Worm (Caenorhabditis elegans): Measurements from ENCODE around the gene C49F8.15.

C49F8.15 gene

ce11 chrX:13353530-13353929 is 8.9 kb downstream of the C49F8.15 start (continued):
- TF ChIP-seq dox-1 (GFP tag; IDR thresholded peaks at IDR 0.05) (0 out of 2 replicates have a peak, but pooled peaks have one; percentile 6), efl-1 (GFP tag; optimal IDR thresholded peaks at IDR 0.05) (no peak), attf-5 (GFP tag; optimal IDR thresholded peaks at IDR 0.05) (no peak), let-526 (GFP tag; IDR thresholded peaks at IDR 0.05) (no peak), aptf-3 (GFP tag; IDR thresholded peaks at IDR 0.05) (no peak), let-607 (tag; optimal IDR thresholded peaks at IDR 0.05) (peak in 1 of 2 experiments; percentile 14), ZK185.1 (tag; optimal IDR thresholded peaks at IDR 0.05; ENCODE audit: poor library complexity, severe bottlenecking) (peak; percentile 59), lin-54 (GFP tag; optimal IDR thresholded peaks at IDR 0.05) (no peak), Y53F4B.3 (GFP tag; IDR thresholded peaks at IDR 0.05) (no peak), F55B11.4 (tag; optimal IDR thresholded peaks at IDR 0.05; ENCODE audit: borderline replicate concordance, insufficient read depth) (no peak), Y67H2A.10 (GFP tag; conservative IDR thresholded peaks at IDR 0.05) (no peak), nhr-80 (tag; optimal IDR thresholded peaks at IDR 0.05) (peak; percentile 89), T26A5.8 (tag; optimal IDR thresholded peaks at IDR 0.05) (no peak), nfyb-1 (GFP tag; IDR thresholded peaks at IDR 0.05) (0 out of 2 replicates have a peak, but pooled peaks have one; percentile 20), cebp-1 (GFP tag; IDR thresholded peaks at IDR 0.05) (no peak), cebp-1 (tag; optimal IDR thresholded peaks at IDR 0.05) (peak; percentile 53), ceh-40 (GFP tag; IDR thresholded peaks at IDR 0.05) (no peak), chd-7 (tag; optimal IDR thresholded peaks at IDR 0.05) (peak; percentile 50)

- TF ChIP-seq cebp-1 (GFP tag; IDR thresholded peaks at IDR 0.05) (no peak), cebp-1 (tag; optimal IDR thresholded peaks at IDR 0.05) (peak; percentile 52), lir-1 (GFP tag; conservative IDR thresholded peaks at IDR 0.05) (no peak)
These were observed 10.2 kb downstream of the C49F8.15 start for ce11 chrX:13352164-13352563.

ce11 chrX:13350804-13351747 is 11.3 kb downstream of the C49F8.15 start, which contains the start of gene mxl-3:
Gene mxl-3, minus strand, starts transcription at chrX:13350804.
- TF ChIP-seq unc-130 (GFP tag; optimal IDR thresholded peaks at IDR 0.05): no peak
- no peak for TF ChIP-seq egl-44 (GFP tag; IDR thresholded peaks at IDR 0.05)
- no peak for TF ChIP-seq nfya-2 (GFP tag; IDR thresholded peaks at IDR 0.05)
- peak; percentile 49; the same call in 1 of the 2 replicates for TF ChIP-seq lin-26 (GFP tag; IDR thresholded peaks at IDR 0.05)
- TF ChIP-seq F22D6.2 (tag; optimal IDR thresholded peaks at IDR 0.05): no peak
- TF ChIP-seq madf-10 (tag; optimal IDR thresholded peaks at IDR 0.05): no peak
- no peak for TF ChIP-seq akir-1 (GFP tag; optimal IDR thresholded peaks at IDR 0.05)
- TF ChIP-seq aptf-3 (GFP tag; IDR thresholded peaks at IDR 0.05): no peak
- no peak for TF ChIP-seq B0336.3 (GFP tag; IDR thresholded peaks at IDR 0.05)
- no peak for TF ChIP-seq lin-35 (GFP tag; optimal IDR thresholded peaks at IDR 0.05)
- no peak for TF ChIP-seq ceh-100 (GFP tag; IDR thresholded peaks at IDR 0.05)
- no peak for TF ChIP-seq unc-62 (GFP tag; optimal IDR thresholded peaks at IDR 0.05)
- TF ChIP-seq ztf-28 (GFP tag; IDR thresholded peaks at IDR 0.05): no peak
- no peak for TF ChIP-seq attf-3 (GFP tag; conservative IDR thresholded peaks at IDR 0.05)
- no peak for TF ChIP-seq attf-6 (GFP tag; IDR thresholded peaks at IDR 0.05)
- TF ChIP-seq F37B4.10 (GFP tag; IDR thresholded peaks at IDR 0.05): no peak
- peak in 1 of 2 experiments; percentile 21 for TF ChIP-seq let-607 (tag; optimal IDR thresholded peaks at IDR 0.05)
- TF ChIP-seq egrh-3 (GFP tag; IDR thresholded peaks at IDR 0.05): no peak
- no peak for TF ChIP-seq dpl-1 (GFP tag; optimal IDR thresholded peaks at IDR 0.05)
- peak; percentile 80 for TF ChIP-seq zfh-2 (GFP tag; conservative IDR thresholded peaks at IDR 0.05)
- TF ChIP-seq ceh-91 (GFP tag; IDR thresholded peaks at IDR 0.05): no peak
- no peak for TF ChIP-seq nhr-120 (GFP tag; IDR thresholded peaks at IDR 0.05)
- TF ChIP-seq lsl-1 (GFP tag; optimal IDR thresholded peaks at IDR 0.05): no peak
- peak; percentile 0 for TF ChIP-seq tbp1 (GFP tag; optimal IDR thresholded peaks at IDR 0.05)
- no peak for TF ChIP-seq nhr-179 (tag; optimal IDR thresholded peaks at IDR 0.05)
- no peak for TF ChIP-seq Y79H2A.3 (GFP tag; conservative IDR thresholded peaks at IDR 0.05)
- no peak for TF ChIP-seq lin-54 (GFP tag; optimal IDR thresholded peaks at IDR 0.05)
- TF ChIP-seq sdz-38 (tag; optimal IDR thresholded peaks at IDR 0.05): no peak
- TF ChIP-seq ztf-25 (GFP tag; IDR thresholded peaks at IDR 0.05): no peak

Data from whole organism, young adult.